Fruit fly (Drosophila melanogaster): ENCODE measurements around the gene CG44194.

Gene CG44194

dm6 chr3R:12997550-12998233 lies at the start of gene CG44194, which contains the start of the genes CG17327 and CG7518 (continued):
- no peak for TF ChIP-seq zfh2 (GFP tag; optimal IDR thresholded peaks at IDR 0.05)
- no peak for TF ChIP-seq Nf-YA (GFP tag; IDR thresholded peaks at IDR 0.05)
- TF ChIP-seq HmgD (GFP tag; optimal IDR thresholded peaks at IDR 0.05) = peak; percentile 52
- peak; percentile 5 for TF ChIP-seq CG34376 (GFP tag; optimal IDR thresholded peaks at IDR 0.05)
- TF ChIP-seq bab2 (GFP tag; optimal IDR thresholded peaks at IDR 0.05) = peak; percentile 39
- peak; percentile 2 for TF ChIP-seq nerfin-1 (tag; optimal IDR thresholded peaks at IDR 0.05)
- peak; percentile 21; the same call in 1 of the 2 replicates for TF ChIP-seq vvl (GFP tag; IDR thresholded peaks at IDR 0.05)
- TF ChIP-seq pum (GFP tag; optimal IDR thresholded peaks at IDR 0.05) = peak; percentile 27
- no peak for TF ChIP-seq CG15011 (GFP tag; optimal IDR thresholded peaks at IDR 0.05)
- TF ChIP-seq CG6654 (GFP tag; optimal IDR thresholded peaks at IDR 0.05) = no peak
- TF ChIP-seq CG13424 (tag; optimal IDR thresholded peaks at IDR 0.05) = peak; percentile 35
- TF ChIP-seq MTF-1 (GFP tag; optimal IDR thresholded peaks at IDR 0.05; ENCODE audit: borderline replicate concordance) = no peak
- TF ChIP-seq CG17829 (tag; optimal IDR thresholded peaks at IDR 0.05) = peak; percentile 47
- TF ChIP-seq CG8924 (tag; optimal IDR thresholded peaks at IDR 0.05) = peak; percentile 9
- TF ChIP-seq CHES-1-like (GFP tag; optimal IDR thresholded peaks at IDR 0.05) = peak; percentile 0
- no peak for TF ChIP-seq Lhr (GFP tag; optimal IDR thresholded peaks at IDR 0.05)
- TF ChIP-seq psq (GFP tag; optimal IDR thresholded peaks at IDR 0.05) = no peak
- TF ChIP-seq pfk (GFP tag; optimal IDR thresholded peaks at IDR 0.05) = no peak
- no peak for TF ChIP-seq NC2β (GFP tag; optimal IDR thresholded peaks at IDR 0.05)
- TF ChIP-seq mam (GFP tag; optimal IDR thresholded peaks at IDR 0.05) = peak; percentile 27
- TF ChIP-seq amos (GFP tag; IDR thresholded peaks at IDR 0.05; ENCODE audit: partially characterized antibody) = peak; percentile 51
- peak; percentile 54 for TF ChIP-seq dm (GFP tag; optimal IDR thresholded peaks at IDR 0.05)
- TF ChIP-seq ap (GFP tag; IDR thresholded peaks at IDR 0.05) = no peak
- TF ChIP-seq sim (GFP tag; IDR thresholded peaks at IDR 0.05) = no peak
- peak; percentile 88 for TF ChIP-seq CG17186 (GFP tag; optimal IDR thresholded peaks at IDR 0.05)
- peak; percentile 47 for TF ChIP-seq CG30403 (GFP tag; optimal IDR thresholded peaks at IDR 0.05)
- peak; percentile 14 for TF ChIP-seq CG13624 (GFP tag; optimal IDR thresholded peaks at IDR 0.05)
- TF ChIP-seq fru (optimal IDR thresholded peaks at IDR 0.05) = peak; percentile 11
- TF ChIP-seq da (GFP tag; optimal IDR thresholded peaks at IDR 0.05) = no peak
- TF ChIP-seq CG8388 (GFP tag; optimal IDR thresholded peaks at IDR 0.05) = no peak
- TF ChIP-seq Dip3 (GFP tag; optimal IDR thresholded peaks at IDR 0.05) = peak; percentile 22
- no peak for TF ChIP-seq CG4854 (GFP tag; optimal IDR thresholded peaks at IDR 0.05)
- peak; percentile 32 for TF ChIP-seq CG13287 (GFP tag; IDR thresholded peaks at IDR 0.05; ENCODE audit: partially characterized antibody)
- TF ChIP-seq pho (GFP tag; optimal IDR thresholded peaks at IDR 0.05) = peak; percentile 22
- TF ChIP-seq HLH4C (GFP tag; IDR thresholded peaks at IDR 0.05; ENCODE audit: partially characterized antibody) = 0 out of 3 replicates have a peak, but pooled peaks have one; percentile 28
- TF ChIP-seq dpn (GFP tag; optimal IDR thresholded peaks at IDR 0.05) = peak; percentile 35 to 39
- TF ChIP-seq CG12104 (GFP tag; optimal IDR thresholded peaks at IDR 0.05) = peak; percentile 24
- TF ChIP-seq tll (GFP tag; optimal IDR thresholded peaks at IDR 0.05) = peak in 1 of 2 experiments; percentile 25
- TF ChIP-seq CG31224 (GFP tag; IDR thresholded peaks at IDR 0.05) = no peak
- no peak for TF ChIP-seq CG1647 (GFP tag; optimal IDR thresholded peaks at IDR 0.05)
- TF ChIP-seq chinmo (GFP tag; IDR thresholded peaks at IDR 0.05; ENCODE audit: partially characterized antibody) = peak; percentile 80; the same call in 2 of the 4 replicates
- peak; percentile 29 for TF ChIP-seq CG10267 (tag; optimal IDR thresholded peaks at IDR 0.05)
- TF ChIP-seq CG4424 (GFP tag; optimal IDR thresholded peaks at IDR 0.05) = no peak
- TF ChIP-seq Fer3 (tag; optimal IDR thresholded peaks at IDR 0.05) = no peak
- peak; percentile 66 for TF ChIP-seq CG12391 (tag; optimal IDR thresholded peaks at IDR 0.05)
- peak; percentile 29; the same call in 1 of the 2 replicates for TF ChIP-seq Rfx (GFP tag; IDR thresholded peaks at IDR 0.05)
- TF ChIP-seq Myb (GFP tag; optimal IDR thresholded peaks at IDR 0.05) = peak; percentile 41
- TF ChIP-seq lab (GFP tag; optimal IDR thresholded peaks at IDR 0.05) = no peak
- peak; percentile 74 for TF ChIP-seq CG2116 (GFP tag; optimal IDR thresholded peaks at IDR 0.05)

All from whole organism, embryonic.